Fruit fly (Drosophila melanogaster) whole organism, adult: ENCODE data around the gene CG46383.

Experiments
- CG7101 ChIP-seq: fragments of 200-800 bp; sonication (Bioruptor generic); optimal IDR thresholded peaks from 2 replicates; lab custom pipeline; 2018; ENCODE audit warnings: missing biosample characterization, mild to moderate bottlenecking, missing genetic modification characterization, moderate library complexity
- tj ChIP-seq: fragments of 200-800 bp; sonication (Bioruptor generic); optimal IDR thresholded peaks from 3 replicates; lab custom pipeline; 2017; ENCODE audit warnings: missing biosample characterization, mild to moderate bottlenecking, missing genetic modification characterization, moderate library complexity

DNA sequence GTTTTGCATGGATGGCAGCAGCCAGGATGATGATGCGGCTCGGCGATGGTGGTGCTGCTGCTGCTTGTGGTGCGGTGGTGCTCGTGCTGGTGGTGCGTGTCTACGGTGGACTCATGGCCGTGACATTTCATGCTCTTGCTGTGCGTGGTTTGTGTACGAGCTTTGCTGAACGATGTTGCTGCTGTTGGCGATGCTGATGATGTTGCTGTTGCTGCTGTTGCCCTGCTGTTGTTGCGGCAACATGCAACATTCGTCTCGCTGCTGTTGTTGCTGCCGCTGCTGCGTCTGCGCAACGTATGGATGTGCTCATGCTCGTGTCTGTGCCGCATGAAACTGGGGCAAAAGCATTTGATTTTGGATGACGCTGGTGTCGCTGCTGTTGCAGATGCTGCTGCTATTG is 37.5 kb downstream of the CG46383 start:
- TF ChIP-seq tj (no peak), CG7101 (tag; lab: Kevin White, UChicago) (no peak)
